Worm (Caenorhabditis elegans) whole organism, L2 larva: ENCODE data around the gene F43E12.1.
A peak's percentile ranks its signal among the peaks of the same experiment; 100 is the strongest.

ENCODE experiments used
- F13H6.1 ChIP-seq: sonication (generic microtip); optimal IDR thresholded peaks from 2 replicates; lab custom pipeline; 2016; ENCODE audit warnings: missing genetic modification characterization, missing compliant biosample characterization
- Y55F3AM.14 ChIP-seq: fragments of 200-800 bp; sonication (Bioruptor generic); optimal IDR thresholded peaks from 2 replicates; lab custom pipeline; 2018; ENCODE audit warnings: mild to moderate bottlenecking, missing genetic modification characterization, missing compliant biosample characterization
- alr-1 ChIP-seq: fragments of 150-350 bp; optimal IDR thresholded peaks from 2 replicates; lab custom pipeline; 2014; ENCODE audit warnings: missing biosample characterization, missing genetic modification characterization
- aly-2 ChIP-seq: fragments of 150-350 bp; optimal IDR thresholded peaks from 2 replicates; lab custom pipeline; 2014; ENCODE audit warnings: missing biosample characterization, missing genetic modification characterization
- ama-1 ChIP-seq: fragments of 150-350 bp; optimal IDR thresholded peaks from 2 replicates; lab custom pipeline; 2018; ENCODE audit warnings: inconsistent platforms
- blmp-1 ChIP-seq: sonication (generic microtip); optimal IDR thresholded peaks from 2 replicates; lab custom pipeline; 2017; ENCODE audit warnings: missing genetic modification characterization, mild to moderate bottlenecking, missing compliant biosample characterization, antibody characterized with exemption, moderate library complexity; ENCODE audit not compliant: insufficient read depth
- ceh-16 ChIP-seq: fragments of 150-350 bp; optimal IDR thresholded peaks from 2 replicates; lab custom pipeline; 2014; ENCODE audit warnings: missing biosample characterization, missing genetic modification characterization
- ceh-82 ChIP-seq: fragments of 150-350 bp; optimal IDR thresholded peaks from 2 replicates; lab custom pipeline; 2014; ENCODE audit warnings: missing biosample characterization, missing genetic modification characterization
- elt-1 ChIP-seq: fragments of 150-350 bp; optimal IDR thresholded peaks from 2 replicates; lab custom pipeline; 2014; ENCODE audit warnings: missing biosample characterization, missing genetic modification characterization
- elt-3 ChIP-seq: sonication (generic microtip); optimal IDR thresholded peaks from 2 replicates; lab custom pipeline; 2017; ENCODE audit warnings: missing biosample characterization, missing genetic modification characterization
- fos-1 ChIP-seq: fragments of 150-350 bp; optimal IDR thresholded peaks from 2 replicates; lab custom pipeline; 2014; ENCODE audit warnings: missing biosample characterization, missing genetic modification characterization
- gmeb-1 ChIP-seq: fragments of 150-350 bp; optimal IDR thresholded peaks from 2 replicates; lab custom pipeline; 2014; ENCODE audit warnings: missing biosample characterization, missing genetic modification characterization
- lin-11 ChIP-seq: fragments of 150-350 bp; sonication (generic microtip); optimal IDR thresholded peaks from 2 replicates; lab custom pipeline; 2014; ENCODE audit warnings: missing biosample characterization, missing genetic modification characterization, inconsistent platforms, mixed read lengths
- lin-13 ChIP-seq: fragments of 150-350 bp; optimal IDR thresholded peaks from 2 replicates; lab custom pipeline; 2014; ENCODE audit warnings: missing biosample characterization, missing genetic modification reagents, missing genetic modification characterization
- lsy-2 ChIP-seq, 2 experiments: fragments of 150-350 bp in 1 of 2; sonication (generic microtip) in 1 of 2; optimal IDR thresholded peaks; 2 replicates each; lab custom pipeline; 2014 to 2017; ENCODE audit warnings: missing biosample characterization in 2 of 2, missing genetic modification characterization in 2 of 2
- nhr-11 ChIP-seq: fragments of 150-350 bp; optimal IDR thresholded peaks from 2 replicates; lab custom pipeline; 2014; ENCODE audit warnings: missing biosample characterization, missing genetic modification characterization
- nhr-12 ChIP-seq: fragments of 150-350 bp; optimal IDR thresholded peaks from 2 replicates; lab custom pipeline; 2014; ENCODE audit warnings: missing biosample characterization, missing genetic modification characterization
- nhr-129 ChIP-seq: fragments of 150-350 bp; optimal IDR thresholded peaks from 2 replicates; lab custom pipeline; 2014; ENCODE audit warnings: missing biosample characterization, missing genetic modification characterization
- nhr-21 ChIP-seq: fragments of 150-350 bp; optimal IDR thresholded peaks from 2 replicates; lab custom pipeline; 2014; ENCODE audit warnings: missing biosample characterization, missing genetic modification characterization
- sem-4 ChIP-seq: fragments of 150-350 bp; optimal IDR thresholded peaks from 2 replicates; lab custom pipeline; 2014; ENCODE audit warnings: missing biosample characterization, missing genetic modification reagents, missing genetic modification characterization
- sma-9 ChIP-seq, 2 experiments: fragments of 150-350 bp in 1 of 2; sonication (generic microtip) in 1 of 2; optimal IDR thresholded peaks; 2 replicates each; lab custom pipeline; 2014 to 2016; ENCODE audit warnings: missing genetic modification characterization in 2 of 2, mild to moderate bottlenecking in 1 of 2, missing biosample characterization in 1 of 2, missing compliant biosample characterization in 1 of 2, missing genetic modification reagents in 1 of 2, moderate library complexity in 1 of 2
- unc-39 ChIP-seq: fragments of 150-350 bp; optimal IDR thresholded peaks from 2 replicates; lab custom pipeline; 2014; ENCODE audit warnings: missing biosample characterization, missing genetic modification characterization
- unc-55 ChIP-seq: fragments of 150-350 bp; sonication (generic microtip); optimal IDR thresholded peaks from 3 replicates; lab custom pipeline; 2014; ENCODE audit warnings: missing biosample characterization, missing genetic modification reagents, missing genetic modification characterization
- unc-62 ChIP-seq: fragments of 150-350 bp; optimal IDR thresholded peaks from 2 replicates; lab custom pipeline; 2014; ENCODE audit warnings: missing biosample characterization, missing genetic modification reagents, missing genetic modification characterization
- ztf-1 ChIP-seq: fragments of 200-800 bp; sonication (Bioruptor generic); conservative IDR thresholded peaks from 2 replicates; pipeline ENCODE4 v1.3.6; 2022; ENCODE audit warnings: missing genetic modification characterization, missing compliant biosample characterization
- ztf-4 ChIP-seq: fragments of 150-350 bp; optimal IDR thresholded peaks from 2 replicates; lab custom pipeline; 2014; ENCODE audit warnings: missing biosample characterization, missing genetic modification characterization

F43E12.1 gene

ce11 chrX:7140682-7141254, 36.7 kb upstream of the F43E12.1 start:
- peak; percentile 3 for TF ChIP-seq fos-1 (tag; lab: Kevin White, UChicago)
- TF ChIP-seq F13H6.1 (tag; lab: Kevin White, UChicago): no peak

- TF ChIP-seq elt-1 (tag; lab: Kevin White, UChicago) (no peak), unc-62 (GFP tag; lab: Kevin White, UChicago) (no peak), ceh-16 (tag; lab: Kevin White, UChicago) (no peak), lin-13 (GFP tag; lab: Kevin White, UChicago) (no peak)
Measured at ce11 chrX:7143515-7143914, 33.9 kb upstream of the F43E12.1 start, which contains the start of gene alh-10. alh-10 (minus strand) TSS chrX:7143641.

ce11 chrX:7149670-7150069, 27.8 kb upstream of the F43E12.1 start:
- TF ChIP-seq nhr-129: no peak
- TF ChIP-seq nhr-11 (tag; lab: Kevin White, UChicago): no peak
- TF ChIP-seq nhr-12 (tag; lab: Kevin White, UChicago): no peak
- no peak for TF ChIP-seq ceh-82 (tag; lab: Kevin White, UChicago)
- TF ChIP-seq sem-4 (tag; lab: Kevin White, UChicago): no peak
- TF ChIP-seq unc-39 (tag; lab: Kevin White, UChicago): no peak
- TF ChIP-seq alr-1 (tag; lab: Kevin White, UChicago): no peak
- no peak for TF ChIP-seq lin-13 (GFP tag; lab: Kevin White, UChicago)
- TF ChIP-seq lin-11: no peak
- no peak for TF ChIP-seq lsy-2 (tag; optimal IDR thresholded peaks at IDR 0.05; lab: Kevin White, UChicago)

ce11 chrX:7151189-7151857, 26.1 kb upstream of the F43E12.1 start, which contains the start of gene lam-2:
lam-2 (minus strand) TSS chrX:7151239.
- no peak for TF ChIP-seq lsy-2 (tag; optimal IDR thresholded peaks at IDR 0.05; lab: Kevin White, UChicago)

ce11 chrX:7151976-7152528, 25.4 kb upstream of the F43E12.1 start:
- no peak for TF ChIP-seq unc-55 (GFP tag; lab: Kevin White, UChicago)
- no peak for TF ChIP-seq fos-1 (tag; lab: Kevin White, UChicago)

- TF ChIP-seq ama-1 (lab: Kevin White, UChicago): no peak
- TF ChIP-seq lsy-2 (tag; optimal IDR thresholded peaks at IDR 0.05; lab: Kevin White, UChicago): no peak
- TF ChIP-seq gmeb-1 (tag; lab: Kevin White, UChicago): no peak
- TF ChIP-seq ceh-82 (tag; lab: Kevin White, UChicago): no peak
- TF ChIP-seq ztf-4 (tag; lab: Kevin White, UChicago): no peak
- TF ChIP-seq nhr-129: peak; percentile 9
- peak; percentile 49 for TF ChIP-seq F13H6.1 (tag; lab: Kevin White, UChicago)
- TF ChIP-seq, all 48 proteins: peak for 2
Measured at ce11 chrX:7153460-7153859, 24.0 kb upstream of the F43E12.1 start.

ce11 chrX:7155879-7156278, 21.6 kb upstream of the F43E12.1 start, which contains the start of gene C54D1.7:
C54D1.7 (minus strand) TSS chrX:7156035.
- TF ChIP-seq aly-2: no peak
- TF ChIP-seq sma-9 (GFP tag; optimal IDR thresholded peaks at IDR 0.05; lab: Kevin White, UChicago): no peak
- no peak for TF ChIP-seq sma-9 (tag; optimal IDR thresholded peaks at IDR 0.05; lab: Kevin White, UChicago)
- TF ChIP-seq ztf-1: no peak
- no peak for TF ChIP-seq gmeb-1 (tag; lab: Kevin White, UChicago)
- no peak for TF ChIP-seq blmp-1 (tag; lab: Kevin White, UChicago)
- TF ChIP-seq lin-11: no peak
- TF ChIP-seq elt-3 (tag; lab: Kevin White, UChicago): no peak
- no peak for TF ChIP-seq ceh-16 (tag; lab: Kevin White, UChicago)
- TF ChIP-seq nhr-21: no peak
- no peak for TF ChIP-seq Y55F3AM.14
